Worm (Caenorhabditis elegans) whole organism, young adult: Measurements from ENCODE around the gene syx-16.

Source experiments
- B0019.2 ChIP-seq: fragments of 200-800 bp; sonication (Bioruptor generic); conservative IDR thresholded peaks from 2 replicates; pipeline ENCODE4 v1.3.6; 2022; ENCODE audit warnings: missing genetic modification reagents, missing genetic modification characterization, missing compliant biosample characterization
- F10E7.11 ChIP-seq: sonication (generic microtip); optimal IDR thresholded peaks from 2 replicates; lab custom pipeline; 2017; ENCODE audit warnings: mild to moderate bottlenecking, missing genetic modification characterization, moderate library complexity, missing compliant biosample characterization
- K11D2.4 ChIP-seq: fragments of 200-800 bp; sonication (Bioruptor generic); IDR thresholded peaks from 2 replicates; pipeline ENCODE4 v1.3.6; 2022; ENCODE audit warnings: missing genetic modification reagents, missing genetic modification characterization, missing compliant biosample characterization
- Y53F4B.3 ChIP-seq: fragments of 200-800 bp; sonication (Bioruptor generic); IDR thresholded peaks from 2 replicates; pipeline ENCODE4 v1.3.6; 2022; ENCODE audit warnings: missing genetic modification reagents, missing genetic modification characterization, missing compliant biosample characterization
- Y95B8A.8 ChIP-seq: fragments of 200-800 bp; sonication (Bioruptor generic); IDR thresholded peaks from 2 replicates; pipeline ENCODE4 v1.3.6; 2022; ENCODE audit warnings: missing genetic modification reagents, missing genetic modification characterization, missing compliant biosample characterization
- ama-1 ChIP-seq, 3 experiments: fragments of 150-350 bp in 1 of 3; sonication (generic microtip) in 2 of 3; optimal IDR thresholded peaks; 2 replicates each; lab custom pipeline; 2014 to 2018; ENCODE audit warnings: missing biosample characterization in 2 of 3, missing genetic modification characterization in 2 of 3, missing genetic modification reagents in 2 of 3
- cebp-1 ChIP-seq, 2 experiments: fragments of 200-800 bp in 1 of 2; sonication (Bioruptor generic) in 1 of 2; sonication (generic microtip) in 1 of 2; IDR thresholded peaks in 1 of 2; optimal IDR thresholded peaks in 1 of 2; 2 replicates each; pipeline versions ENCODE4 v1.3.6 to Lab custom; 2017 to 2022; ENCODE audit warnings: missing compliant biosample characterization in 2 of 2, missing genetic modification characterization in 2 of 2, mild to moderate bottlenecking in 1 of 2, missing genetic modification reagents in 1 of 2, moderate library complexity in 1 of 2
- cebp-2 ChIP-seq: fragments of 200-800 bp; sonication (Bioruptor generic); IDR thresholded peaks from 2 replicates; pipeline ENCODE4 v1.3.6; 2022; ENCODE audit warnings: missing genetic modification characterization, missing compliant biosample characterization
- ceh-58 ChIP-seq: fragments of 200-800 bp; sonication (Bioruptor generic); IDR thresholded peaks from 2 replicates; pipeline ENCODE4 v1.3.6; 2022; ENCODE audit warnings: missing genetic modification characterization, missing compliant biosample characterization
- die-1 ChIP-seq: sonication (generic microtip); optimal IDR thresholded peaks from 2 replicates; lab custom pipeline; 2016; ENCODE audit warnings: missing genotype, mild to moderate bottlenecking, missing genetic modification characterization, missing compliant biosample characterization
- efl-1 ChIP-seq: fragments of 150-350 bp; optimal IDR thresholded peaks from 2 replicates; lab custom pipeline; 2014; ENCODE audit warnings: missing biosample characterization, missing genetic modification reagents, missing genetic modification characterization
- ekl-4 ChIP-seq: fragments of 200-800 bp; sonication (Bioruptor generic); IDR thresholded peaks from 2 replicates; pipeline ENCODE4 v1.3.6; 2022; ENCODE audit warnings: missing genetic modification reagents, missing genetic modification characterization, missing compliant biosample characterization
- him-1 ChIP-seq: sonication (generic microtip); optimal IDR thresholded peaks from 2 replicates; lab custom pipeline; 2016; ENCODE audit warnings: missing genotype, missing genetic modification reagents, missing genetic modification characterization, missing compliant biosample characterization
- hlh-26 ChIP-seq: fragments of 200-800 bp; sonication (Bioruptor generic); conservative IDR thresholded peaks from 2 replicates; pipeline ENCODE4 v1.3.6; 2022; ENCODE audit warnings: missing genetic modification reagents, missing genetic modification characterization, missing compliant biosample characterization
- hmg-20 ChIP-seq: fragments of 200-800 bp; sonication (Bioruptor generic); IDR thresholded peaks from 2 replicates; pipeline ENCODE4 v1.3.6; 2022; ENCODE audit warnings: missing genetic modification reagents, missing genetic modification characterization, missing compliant biosample characterization
- hrde-1 ChIP-seq: sonication (generic microtip); optimal IDR thresholded peaks from 2 replicates; lab custom pipeline; 2016; ENCODE audit warnings: missing genetic modification characterization, mild to moderate bottlenecking, missing compliant biosample characterization, moderate library complexity, missing genotype, missing genetic modification reagents, borderline replicate concordance
- lin-35 ChIP-seq, 3 experiments: fragments of 150-350 bp in 2 of 3; sonication (generic microtip) in 1 of 3; optimal IDR thresholded peaks; 2 replicates each; lab custom pipeline; 2014 to 2018; ENCODE audit warnings: missing biosample characterization in 3 of 3, missing genetic modification characterization in 3 of 3, missing genetic modification reagents in 3 of 3
- lir-1 ChIP-seq: fragments of 200-800 bp; sonication (Bioruptor generic); conservative IDR thresholded peaks from 2 replicates; pipeline ENCODE4 v1.3.6; 2022; ENCODE audit warnings: missing genetic modification reagents, missing genetic modification characterization, missing compliant biosample characterization
- madf-6 ChIP-seq: fragments of 200-800 bp; sonication (Bioruptor generic); IDR thresholded peaks from 2 replicates; pipeline ENCODE4 v1.3.6; 2022; ENCODE audit warnings: missing genetic modification reagents, missing genetic modification characterization, missing compliant biosample characterization
- mcd-1 ChIP-seq: fragments of 200-800 bp; sonication (Bioruptor generic); IDR thresholded peaks from 2 replicates; pipeline ENCODE4 v1.3.6; 2022; ENCODE audit warnings: missing genetic modification reagents, missing genetic modification characterization, missing compliant biosample characterization
- nhr-120 ChIP-seq: fragments of 200-800 bp; sonication (Bioruptor generic); IDR thresholded peaks from 2 replicates; pipeline ENCODE4 v1.3.6; 2022; ENCODE audit warnings: missing genetic modification characterization, missing compliant biosample characterization
- rec-8 ChIP-seq, 2 experiments: sonication (generic microtip); optimal IDR thresholded peaks; 2 replicates each; lab custom pipeline; 2016; ENCODE audit warnings: mild to moderate bottlenecking in 2 of 2, missing genetic modification characterization in 2 of 2, missing genetic modification reagents in 2 of 2, missing genotype in 2 of 2, missing biosample characterization in 1 of 2, missing compliant biosample characterization in 1 of 2, moderate library complexity in 1 of 2
- tlf-1 ChIP-seq: fragments of 200-800 bp; sonication (Bioruptor generic); optimal IDR thresholded peaks from 2 replicates; lab custom pipeline; 2018; ENCODE audit warnings: mild to moderate bottlenecking, missing genetic modification characterization, missing compliant biosample characterization
- unc-130 ChIP-seq: sonication (generic microtip); optimal IDR thresholded peaks from 2 replicates; lab custom pipeline; 2016; ENCODE audit warnings: missing genetic modification reagents, missing genetic modification characterization, missing compliant biosample characterization
- unc-62 ChIP-seq: fragments of 150-350 bp; optimal IDR thresholded peaks from 2 replicates; lab custom pipeline; 2014; ENCODE audit warnings: missing biosample characterization, missing genetic modification reagents, missing genetic modification characterization
- zim-3 ChIP-seq: sonication (generic microtip); optimal IDR thresholded peaks from 2 replicates; lab custom pipeline; 2017; ENCODE audit warnings: mild to moderate bottlenecking, missing genetic modification characterization, moderate library complexity, missing compliant biosample characterization
- ztf-26 ChIP-seq: sonication (generic microtip); optimal IDR thresholded peaks from 2 replicates; lab custom pipeline; 2017; ENCODE audit warnings: missing genetic modification characterization, missing compliant biosample characterization

Gene syx-16

DNA sequence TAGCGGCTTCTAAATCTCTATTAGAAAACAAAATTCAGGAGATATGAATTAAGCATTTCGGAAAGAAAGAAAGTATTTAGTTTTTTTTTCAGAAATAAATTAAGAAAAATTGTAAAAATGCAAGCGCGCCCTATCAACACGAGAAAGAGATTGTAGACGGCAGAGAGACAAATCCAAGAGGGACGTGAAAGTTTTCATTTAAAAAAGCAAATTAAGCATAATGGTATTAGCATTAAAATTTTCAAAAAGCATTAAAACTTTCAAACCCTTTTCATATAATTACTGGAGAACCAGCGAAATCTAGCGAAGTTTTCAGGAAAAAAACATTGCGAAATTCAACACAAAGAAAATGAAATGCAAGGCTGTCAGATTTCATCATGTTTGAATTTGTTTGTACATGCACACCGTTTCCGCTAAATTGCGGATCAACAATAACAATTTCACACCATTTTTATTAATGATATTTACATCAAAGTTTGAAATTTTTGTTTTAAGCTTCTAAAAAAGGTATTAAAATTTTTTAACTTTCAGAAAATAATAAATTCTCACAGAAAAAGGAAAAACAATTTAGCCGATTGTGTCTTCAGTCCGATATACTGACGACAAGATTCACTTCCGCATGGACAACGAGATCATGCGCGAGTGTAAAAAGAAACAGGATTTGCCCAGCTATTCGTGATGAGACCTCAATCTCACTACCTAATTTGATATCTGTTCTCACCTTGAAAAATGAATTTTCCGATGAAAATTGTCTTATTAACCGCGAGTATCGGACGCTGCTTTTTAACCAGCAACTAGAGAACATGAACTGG, 45.9 kb downstream of the syx-16 start, which contains the start of gene gars-1 (continued):
- TF ChIP-seq K11D2.4 (GFP tag; lab: Robert Waterston, UW) = no peak
- no peak for TF ChIP-seq him-1 (tag; lab: Kevin White, UChicago)
- peak; percentile 91 for TF ChIP-seq cebp-1 (GFP tag; IDR thresholded peaks at IDR 0.05; lab: Robert Waterston, UW)
- TF ChIP-seq cebp-1 (tag; optimal IDR thresholded peaks at IDR 0.05; lab: Kevin White, UChicago) = peak; percentile 98
- TF ChIP-seq ekl-4 = no peak
- peak; percentile 29; the same call in 1 of the 2 replicates for TF ChIP-seq madf-6 (GFP tag; lab: Robert Waterston, UW)
- TF ChIP-seq nhr-120 (GFP tag; lab: Robert Waterston, UW) = no peak
- no peak for TF ChIP-seq efl-1 (GFP tag; lab: Kevin White, UChicago)
- no peak for TF ChIP-seq Y53F4B.3
- no peak for TF ChIP-seq zim-3
- TF ChIP-seq ama-1 (optimal IDR thresholded peaks at IDR 0.05; lab: Kevin White, UChicago) = no peak
- no peak for TF ChIP-seq ama-1 (GFP tag; optimal IDR thresholded peaks at IDR 0.05; lab: Kevin White, UChicago)
- no peak for TF ChIP-seq cebp-2 (GFP tag; lab: Robert Waterston, UW)
- no peak for TF ChIP-seq lir-1 (GFP tag; lab: Robert Waterston, UW)
- no peak for TF ChIP-seq rec-8 (tag; optimal IDR thresholded peaks at IDR 0.05; lab: Kevin White, UChicago)

DNA sequence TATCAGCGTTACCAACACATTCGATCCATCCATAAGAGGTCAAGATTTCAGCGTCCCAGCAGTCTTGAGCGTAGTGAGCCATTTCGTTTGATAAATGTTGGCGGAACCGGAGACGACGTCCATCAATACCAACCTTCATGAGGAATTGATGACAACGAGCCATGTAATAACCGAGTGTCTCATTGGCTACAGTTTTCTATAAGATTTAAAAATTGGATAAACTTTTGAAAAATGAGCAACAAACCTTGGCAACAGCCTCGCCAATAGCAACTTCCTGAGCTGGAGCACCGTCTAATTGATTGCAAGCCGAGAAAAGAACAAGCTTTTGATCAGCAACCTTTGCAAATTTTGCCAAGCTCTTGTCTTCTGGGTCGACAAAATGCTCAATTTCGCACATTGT, 48.1 kb downstream of the syx-16 start:
- TF ChIP-seq mcd-1 (GFP tag; lab: Robert Waterston, UW) (no peak), Y53F4B.3 (no peak), tlf-1 (no peak), ztf-26 (no peak), hlh-26 (no peak), F10E7.11 (tag; lab: Kevin White, UChicago) (no peak), die-1 (no peak)

DNA sequence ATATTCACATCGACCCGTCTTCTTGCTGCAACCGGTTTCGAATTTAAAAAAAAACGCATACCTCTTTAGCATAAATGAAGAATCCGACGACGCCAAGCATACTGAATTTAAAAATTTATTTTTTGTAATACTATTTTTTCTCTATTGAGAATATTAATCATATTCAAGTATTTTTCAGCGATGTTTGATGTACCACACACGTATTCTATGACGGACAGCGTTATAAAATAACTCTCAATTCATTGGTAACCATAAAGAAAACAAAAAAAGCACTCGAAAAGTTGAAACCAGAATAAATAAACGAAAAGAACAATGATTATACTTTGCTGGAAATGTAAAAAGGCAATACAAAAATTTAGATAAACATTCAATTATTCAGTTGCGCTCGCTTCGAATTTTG, 49.4 kb downstream of the syx-16 start, which contains the start of gene T10F2.5:
TSS of gene T10F2.5 (minus strand) at position 101 of the 400 bp plus-strand sequence.
- TF ChIP-seq lin-35 (GFP tag; optimal IDR thresholded peaks at IDR 0.05; lab: Kevin White, UChicago) (no peak), hrde-1 (tag; lab: Kevin White, UChicago) (peak; percentile 14)
- TF ChIP-seq, all 124 proteins: peak for 1

DNA sequence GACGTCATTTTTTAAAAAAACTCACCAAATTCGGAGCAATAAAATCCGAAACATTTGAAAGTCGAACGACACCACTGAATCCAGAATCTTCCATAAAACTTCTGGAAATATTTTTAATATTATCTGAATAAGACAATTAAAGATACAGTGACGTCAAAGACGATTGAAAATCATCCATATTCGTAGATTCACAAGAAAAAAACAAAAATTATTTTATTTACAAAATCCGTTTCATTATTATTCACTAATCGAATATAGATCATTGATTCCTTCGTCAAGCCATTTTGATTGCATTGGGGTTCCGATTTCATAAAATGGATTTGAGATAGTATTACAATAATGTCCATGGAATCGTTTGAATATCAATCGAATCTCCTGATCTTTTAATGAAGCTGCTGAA, 50.2 kb downstream of the syx-16 start, which contains the start of gene oxy-4:
TSS of gene oxy-4 (minus strand) at position 101 of the 400 bp plus-strand sequence.
- TF ChIP-seq hrde-1 (tag; lab: Kevin White, UChicago) = no peak
- no peak for TF ChIP-seq unc-62 (GFP tag; lab: Kevin White, UChicago)
- TF ChIP-seq hmg-20 = no peak
- TF ChIP-seq ceh-58 = no peak
- TF ChIP-seq die-1 = no peak
- no peak for TF ChIP-seq B0019.2 (GFP tag; lab: Robert Waterston, UW)
- TF ChIP-seq unc-130 (GFP tag; lab: Kevin White, UChicago) = no peak
- no peak for TF ChIP-seq Y95B8A.8 (GFP tag; lab: Robert Waterston, UW)
- TF ChIP-seq, all 124 proteins: peak for 0
